Worm (Caenorhabditis elegans) whole organism, mixed stage, embryonic: Measurements from ENCODE around the gene F59F5.7.

Experiments used
- bed-3 ChIP-seq: fragments of 200-800 bp; sonication (Bioruptor generic); optimal IDR thresholded peaks from 3 replicates; lab custom pipeline; 2018; ENCODE audit warnings: mild to moderate bottlenecking, missing genetic modification characterization, moderate library complexity, missing compliant biosample characterization
- ceh-43 ChIP-seq: fragments of 200-800 bp; sonication (Bioruptor generic); optimal IDR thresholded peaks from 2 replicates; lab custom pipeline; 2018; ENCODE audit warnings: mild to moderate bottlenecking, missing genetic modification characterization, moderate library complexity, missing compliant biosample characterization
- ces-1 ChIP-seq: fragments of 150-350 bp; optimal IDR thresholded peaks from 2 replicates; lab custom pipeline; 2014; ENCODE audit warnings: missing biosample characterization, missing genetic modification reagents, missing genetic modification characterization
- cnd-1 ChIP-seq: fragments of 200-800 bp; sonication (Bioruptor generic); optimal IDR thresholded peaks from 2 replicates; lab custom pipeline; 2018; ENCODE audit warnings: mild to moderate bottlenecking, missing genetic modification characterization, missing compliant biosample characterization
- drap-1 ChIP-seq: fragments of 200-800 bp; sonication (Bioruptor generic); optimal IDR thresholded peaks from 3 replicates; lab custom pipeline; 2018; ENCODE audit warnings: mild to moderate bottlenecking, missing genetic modification characterization, missing compliant biosample characterization
- elt-3 ChIP-seq: fragments of 150-350 bp; optimal IDR thresholded peaks from 2 replicates; lab custom pipeline; 2014; ENCODE audit warnings: missing biosample characterization, missing genetic modification characterization
- flh-1 ChIP-seq: fragments of 200-800 bp; sonication (Bioruptor generic); optimal IDR thresholded peaks from 2 replicates; lab custom pipeline; 2018; ENCODE audit warnings: mild to moderate bottlenecking, missing genetic modification characterization, moderate library complexity, missing compliant biosample characterization
- ham-2 ChIP-seq: fragments of 200-800 bp; sonication (Bioruptor generic); optimal IDR thresholded peaks from 2 replicates; lab custom pipeline; 2018; ENCODE audit warnings: mild to moderate bottlenecking, missing genetic modification characterization, missing compliant biosample characterization
- hlh-1 ChIP-seq: fragments of 150-350 bp; optimal IDR thresholded peaks from 2 replicates; lab custom pipeline; 2014; ENCODE audit warnings: missing biosample characterization, missing genetic modification reagents, missing genetic modification characterization
- lin-13 ChIP-seq: fragments of 150-350 bp; optimal IDR thresholded peaks from 2 replicates; lab custom pipeline; 2014; ENCODE audit warnings: missing biosample characterization, missing genetic modification characterization
- lin-32 ChIP-seq: fragments of 200-800 bp; sonication (Bioruptor generic); optimal IDR thresholded peaks from 2 replicates; lab custom pipeline; 2018; ENCODE audit warnings: mild to moderate bottlenecking, missing genetic modification characterization, missing compliant biosample characterization
- mab-5 ChIP-seq: fragments of 150-350 bp; optimal IDR thresholded peaks from 2 replicates; lab custom pipeline; 2014; ENCODE audit warnings: missing biosample characterization, missing genetic modification characterization
- nhr-12 ChIP-seq: fragments of 150-350 bp; optimal IDR thresholded peaks from 2 replicates; lab custom pipeline; 2014; ENCODE audit warnings: missing biosample characterization, missing genetic modification characterization
- nhr-2 ChIP-seq: fragments of 150-350 bp; optimal IDR thresholded peaks from 2 replicates; lab custom pipeline; 2014; ENCODE audit warnings: missing biosample characterization, missing genetic modification characterization
- nhr-76 ChIP-seq: sonication (generic microtip); optimal IDR thresholded peaks from 2 replicates; lab custom pipeline; 2017; ENCODE audit warnings: missing biosample characterization, missing genetic modification characterization
- snpc-4 ChIP-seq: fragments of 150-350 bp; optimal IDR thresholded peaks from 2 replicates; lab custom pipeline; 2014; ENCODE audit warnings: missing biosample characterization, missing genetic modification characterization
- tbx-8 ChIP-seq: fragments of 200-800 bp; sonication (Bioruptor generic); optimal IDR thresholded peaks from 2 replicates; lab custom pipeline; 2018; ENCODE audit warnings: mild to moderate bottlenecking, missing genetic modification characterization, moderate library complexity, missing compliant biosample characterization
- unc-120 ChIP-seq: sonication (generic microtip); optimal IDR thresholded peaks from 2 replicates; lab custom pipeline; 2017; ENCODE audit warnings: missing genetic modification characterization, missing compliant biosample characterization; ENCODE audit not compliant: poor library complexity, severe bottlenecking
- unc-39 ChIP-seq: fragments of 150-350 bp; optimal IDR thresholded peaks from 2 replicates; lab custom pipeline; 2014; ENCODE audit warnings: missing biosample characterization, missing genetic modification characterization
- unc-62 ChIP-seq: fragments of 150-350 bp; optimal IDR thresholded peaks from 2 replicates; lab custom pipeline; 2014; ENCODE audit warnings: missing biosample characterization, missing genetic modification reagents, missing genetic modification characterization
- zip-8 ChIP-seq: fragments of 150-350 bp; optimal IDR thresholded peaks from 2 replicates; lab custom pipeline; 2014; ENCODE audit warnings: missing biosample characterization, missing genetic modification characterization
- ztf-11 ChIP-seq: fragments of 150-350 bp; optimal IDR thresholded peaks from 2 replicates; lab custom pipeline; 2014; ENCODE audit warnings: missing biosample characterization, missing genetic modification characterization

The F59F5.7 gene

DNA sequence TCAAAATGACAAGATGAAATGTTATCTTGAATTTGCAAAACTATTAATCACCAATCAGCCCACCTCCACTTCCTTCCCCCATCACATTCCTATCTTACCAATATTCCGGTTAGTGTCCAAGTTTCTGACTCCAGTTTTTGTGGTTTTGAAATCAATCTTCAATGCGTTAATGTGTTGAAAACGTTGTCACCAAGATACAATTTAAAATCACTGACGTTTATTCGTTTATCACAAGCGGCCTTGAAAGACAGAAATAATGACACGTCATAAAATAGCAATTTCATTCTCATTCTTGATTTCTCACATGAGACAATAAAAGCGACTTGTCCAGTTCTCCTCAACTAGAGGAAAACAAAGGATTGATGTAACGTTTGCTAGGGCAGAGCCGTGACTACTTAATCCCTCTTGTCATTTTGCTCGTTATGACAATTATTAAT, 40.4 kb downstream of the F59F5.7 start:
- TF ChIP-seq cnd-1 (tag; lab: Kevin White, UChicago): peak; percentile 3
- peak; percentile 24 for TF ChIP-seq ces-1 (GFP tag; lab: Kevin White, UChicago)
- peak; percentile 78 for TF ChIP-seq unc-62 (GFP tag; lab: Kevin White, UChicago)
- TF ChIP-seq unc-39: no peak
- TF ChIP-seq, all 35 proteins: peak for 3

ce11 chrX:10604386-10604785, 45.1 kb downstream of the F59F5.7 start, which contains the start of gene flp-19:
flp-19 (plus strand) TSS chrX:10604686.
- TF ChIP-seq ceh-43 (GFP tag; lab: Kevin White, UChicago) (no peak), nhr-76 (tag; lab: Kevin White, UChicago) (no peak), zip-8 (tag; lab: Kevin White, UChicago) (no peak), unc-62 (GFP tag; lab: Kevin White, UChicago) (no peak), lin-13 (tag; lab: Kevin White, UChicago) (no peak), ham-2 (GFP tag; lab: Kevin White, UChicago) (no peak), elt-3 (no peak), bed-3 (no peak), ztf-11 (tag; lab: Kevin White, UChicago) (no peak), flh-1 (no peak)

DNA sequence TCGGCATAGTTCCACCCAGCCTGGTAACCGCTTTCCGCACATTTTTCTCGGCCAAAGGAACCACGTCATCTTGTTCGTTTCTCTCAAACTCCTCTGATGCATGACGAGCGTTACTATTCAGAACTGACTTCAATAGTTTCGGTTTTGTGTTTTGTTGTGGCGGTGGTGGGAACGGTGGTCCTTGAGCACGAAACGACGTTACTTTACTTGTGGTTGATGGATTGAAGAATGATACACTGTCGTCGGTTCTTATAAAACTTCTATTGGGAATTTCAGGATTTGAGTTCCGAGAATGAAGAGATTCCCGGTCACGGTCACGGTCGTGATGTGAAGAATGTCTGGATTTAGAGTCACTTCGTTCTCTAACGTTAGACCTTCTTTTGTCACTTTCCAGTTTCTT, 50.6 kb downstream of the F59F5.7 start:
- TF ChIP-seq elt-3 (no peak), bed-3 (no peak), lin-13 (tag; lab: Kevin White, UChicago) (no peak), flh-1 (no peak), nhr-12 (tag; lab: Kevin White, UChicago) (no peak), nhr-2 (tag; lab: Kevin White, UChicago) (no peak), snpc-4 (no peak), drap-1 (no peak), tbx-8 (GFP tag; lab: Kevin White, UChicago) (no peak)
- TF ChIP-seq, all 35 proteins: peak for 0

ce11 chrX:10612355-10612754, 53.1 kb downstream of the F59F5.7 start:
- no peak for TF ChIP-seq nhr-2 (tag; lab: Kevin White, UChicago)
- TF ChIP-seq hlh-1: no peak
- no peak for TF ChIP-seq cnd-1 (tag; lab: Kevin White, UChicago)
- peak; percentile 56 for TF ChIP-seq mab-5
- TF ChIP-seq unc-62 (GFP tag; lab: Kevin White, UChicago): peak; percentile 71
- no peak for TF ChIP-seq lin-32 (GFP tag; lab: Kevin White, UChicago)

DNA sequence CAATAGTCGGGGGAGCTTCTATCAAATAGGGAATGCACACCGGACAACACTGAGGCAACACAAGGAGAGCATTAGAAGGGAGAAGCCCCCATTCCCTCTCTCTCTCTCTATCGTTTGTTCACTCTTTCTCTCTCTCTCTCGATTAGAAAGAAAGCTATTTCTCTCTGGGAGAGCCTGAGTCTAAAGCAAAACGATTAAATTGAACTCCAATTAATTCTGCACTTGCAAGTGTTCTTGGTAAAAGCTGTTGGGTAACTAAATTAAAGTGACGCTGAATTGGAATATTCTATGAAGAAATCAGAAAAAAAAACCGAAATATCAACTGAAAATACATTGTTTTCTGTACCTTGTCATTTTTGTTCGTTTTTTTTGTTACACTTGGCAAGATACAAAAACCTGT, 56.7 kb downstream of the F59F5.7 start:
- peak; percentile 44 for TF ChIP-seq unc-120 (tag; lab: Kevin White, UChicago)
- peak; percentile 92 for TF ChIP-seq ces-1 (GFP tag; lab: Kevin White, UChicago)
- TF ChIP-seq zip-8 (tag; lab: Kevin White, UChicago): no peak
